Fruit fly (Drosophila melanogaster): ENCODE data around the gene CG43056.

The CG43056 gene

DNA sequence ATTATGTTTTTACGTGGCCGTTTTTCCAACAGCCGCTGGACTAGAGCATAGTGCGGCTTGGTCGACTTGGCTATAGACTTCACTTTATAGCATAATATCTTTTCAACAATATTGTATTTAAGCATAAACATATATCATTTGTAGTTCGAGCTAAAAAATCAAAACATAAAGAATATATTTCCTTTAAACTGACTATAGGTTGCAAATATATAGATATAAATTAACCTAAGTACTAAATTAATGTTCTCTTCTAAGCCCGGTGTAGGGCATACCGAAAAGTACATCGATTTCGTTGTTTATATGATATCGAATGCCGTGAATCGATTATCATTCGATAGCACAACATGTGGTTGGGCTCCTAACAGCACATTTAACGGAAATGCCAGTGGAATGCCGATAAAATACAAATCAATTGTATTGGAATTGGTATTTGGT is 11.0 kb downstream of the CG43056 start, which contains the start of gene MFS18 (continued):
- TF ChIP-seq croc (GFP tag; conservative IDR thresholded peaks at IDR 0.05): peak; percentile 98
- TF ChIP-seq Nf-YC (tag; optimal IDR thresholded peaks at IDR 0.05): peak; percentile 87
- TF ChIP-seq mirr (GFP tag; optimal IDR thresholded peaks at IDR 0.05): peak; percentile 89
- TF ChIP-seq chm (GFP tag; IDR thresholded peaks at IDR 0.05): peak; percentile 97
- TF ChIP-seq CG12942 (GFP tag; optimal IDR thresholded peaks at IDR 0.05): peak; percentile 96
- peak; percentile 88 for TF ChIP-seq CG6791 (GFP tag; IDR thresholded peaks at IDR 0.05; ENCODE audit: partially characterized antibody)
- peak; percentile 93 for TF ChIP-seq CG8924 (tag; optimal IDR thresholded peaks at IDR 0.05)
- TF ChIP-seq row (GFP tag; IDR thresholded peaks at IDR 0.05): peak; percentile 100
- peak; percentile 76 for TF ChIP-seq tna (GFP tag; IDR thresholded peaks at IDR 0.05; ENCODE audit: partially characterized antibody)
- TF ChIP-seq GATAe (GFP tag; conservative IDR thresholded peaks at IDR 0.05): peak; percentile 97
- peak; percentile 98 for TF ChIP-seq Nf-YA (GFP tag; IDR thresholded peaks at IDR 0.05)
- TF ChIP-seq jing (GFP tag; optimal IDR thresholded peaks at IDR 0.05): peak; percentile 99
- peak; percentile 99 for TF ChIP-seq Awh (GFP tag; IDR thresholded peaks at IDR 0.05)
- peak; percentile 98 for TF ChIP-seq CG14050 (GFP tag; IDR thresholded peaks at IDR 0.05)
- peak; percentile 82 for TF ChIP-seq CG16863 (GFP tag; optimal IDR thresholded peaks at IDR 0.05)
- peak; percentile 74 for TF ChIP-seq jumu (GFP tag; optimal IDR thresholded peaks at IDR 0.05)
- peak; percentile 91 for TF ChIP-seq nom (GFP tag; optimal IDR thresholded peaks at IDR 0.05)
- peak; percentile 92 for TF ChIP-seq NfI (GFP tag; optimal IDR thresholded peaks at IDR 0.05)
- TF ChIP-seq CG9932 (GFP tag; IDR thresholded peaks at IDR 0.05): peak; percentile 98
- peak; percentile 97 for TF ChIP-seq CG8765 (GFP tag; IDR thresholded peaks at IDR 0.05)
- TF ChIP-seq CG4730 (GFP tag; IDR thresholded peaks at IDR 0.05): peak; percentile 99
- peak; percentile 98 for TF ChIP-seq CG10366 (GFP tag; IDR thresholded peaks at IDR 0.05)
- TF ChIP-seq Dp (GFP tag; optimal IDR thresholded peaks at IDR 0.05): peak; percentile 43
- peak; percentile 96 for TF ChIP-seq CG15696 (tag; optimal IDR thresholded peaks at IDR 0.05)
- TF ChIP-seq CG6175 (GFP tag; IDR thresholded peaks at IDR 0.05): peak; percentile 97
- TF ChIP-seq CG2120 (GFP tag; optimal IDR thresholded peaks at IDR 0.05): peak; percentile 96
- peak; percentile 88 for TF ChIP-seq bab2 (GFP tag; optimal IDR thresholded peaks at IDR 0.05)
- TF ChIP-seq ase (GFP tag; IDR thresholded peaks at IDR 0.05): peak; percentile 99
- no peak for TF ChIP-seq cg (GFP tag; optimal IDR thresholded peaks at IDR 0.05)
- peak; percentile 96 for TF ChIP-seq gcm (GFP tag; optimal IDR thresholded peaks at IDR 0.05)
- TF ChIP-seq Adf1 (GFP tag; IDR thresholded peaks at IDR 0.05): peak; percentile 86
- peak; percentile 91 for TF ChIP-seq cato (GFP tag; optimal IDR thresholded peaks at IDR 0.05; ENCODE audit: borderline replicate concordance)
- peak; percentile 97 for TF ChIP-seq BtbVII (GFP tag; optimal IDR thresholded peaks at IDR 0.05)
- TF ChIP-seq CG7786 (GFP tag; optimal IDR thresholded peaks at IDR 0.05): peak; percentile 78
- TF ChIP-seq Elba2 (GFP tag; optimal IDR thresholded peaks at IDR 0.05): peak; percentile 72
- TF ChIP-seq Ets97D (GFP tag; optimal IDR thresholded peaks at IDR 0.05): peak; percentile 96
- TF ChIP-seq slbo (GFP tag; IDR thresholded peaks at IDR 0.05): peak; percentile 99
- peak; percentile 100 for TF ChIP-seq stc (GFP tag; IDR thresholded peaks at IDR 0.05)
- peak; percentile 96 for TF ChIP-seq YL-1 (GFP tag; optimal IDR thresholded peaks at IDR 0.05)
- peak; percentile 98 for TF ChIP-seq sob (GFP tag; IDR thresholded peaks at IDR 0.05)
- TF ChIP-seq al (GFP tag; IDR thresholded peaks at IDR 0.05): peak; percentile 99
- peak; percentile 8 for TF ChIP-seq en (GFP tag; optimal IDR thresholded peaks at IDR 0.05)
- TF ChIP-seq sc (optimal IDR thresholded peaks at IDR 0.05): no peak
- peak; percentile 93 for TF ChIP-seq sc (GFP tag; optimal IDR thresholded peaks at IDR 0.05)
- peak; percentile 48 for TF ChIP-seq inv (GFP tag; IDR thresholded peaks at IDR 0.05; ENCODE audit: partially characterized antibody)
- TF ChIP-seq CG6683 (GFP tag; optimal IDR thresholded peaks at IDR 0.05): peak; percentile 97
- TF ChIP-seq trh (GFP tag; optimal IDR thresholded peaks at IDR 0.05): peak; percentile 92
- peak; percentile 66 for TF ChIP-seq NC2α (GFP tag; optimal IDR thresholded peaks at IDR 0.05)
- TF ChIP-seq CG13287 (GFP tag; IDR thresholded peaks at IDR 0.05; ENCODE audit: partially characterized antibody): peak; percentile 67
- TF ChIP-seq CG4424 (GFP tag; optimal IDR thresholded peaks at IDR 0.05): peak; percentile 99
- TF ChIP-seq ems (GFP tag; optimal IDR thresholded peaks at IDR 0.05): peak; percentile 95
- peak; percentile 97 for TF ChIP-seq CG4617 (GFP tag; optimal IDR thresholded peaks at IDR 0.05; ENCODE audit: borderline replicate concordance)

All from whole organism, embryonic.